Fruit fly (Drosophila melanogaster) whole organism, embryonic: ENCODE results near the gene GAPsec.

Source experiments
- CG10431 ChIP-seq: fragments of 200-800 bp; sonication (Bioruptor generic); optimal IDR thresholded peaks from 3 replicates; lab custom pipeline; 2018; ENCODE audit warnings: missing biosample characterization, mild to moderate bottlenecking, missing genetic modification characterization
- CG11085 ChIP-seq: fragments of 200-800 bp; sonication (Bioruptor generic); IDR thresholded peaks from 2 replicates; pipeline ENCODE4 v1.3.6; 2022; ENCODE audit warnings: missing biosample characterization, missing genetic modification characterization
- CG13424 ChIP-seq: fragments of 200-800 bp; sonication (Bioruptor generic); optimal IDR thresholded peaks from 2 replicates; lab custom pipeline; 2019; ENCODE audit warnings: missing biosample characterization, mild to moderate bottlenecking, missing genetic modification characterization, moderate library complexity
- CG13894 ChIP-seq: fragments of 200-800 bp; sonication (Bioruptor generic); optimal IDR thresholded peaks from 3 replicates; lab custom pipeline; 2018; ENCODE audit warnings: missing biosample characterization, mild to moderate bottlenecking, missing genetic modification characterization, moderate library complexity
- CG14441 ChIP-seq: fragments of 200-800 bp; sonication (Bioruptor generic); IDR thresholded peaks from 2 replicates; pipeline ENCODE4 v1.3.6; 2022; ENCODE audit warnings: missing biosample characterization, missing genetic modification characterization
- CG15479 ChIP-seq: fragments of 200-800 bp; sonication (Bioruptor generic); optimal IDR thresholded peaks from 3 replicates; lab custom pipeline; 2019; ENCODE audit warnings: missing biosample characterization, mild to moderate bottlenecking, missing genetic modification characterization, moderate library complexity
- CG1602 ChIP-seq: fragments of 200-800 bp; sonication (Bioruptor generic); optimal IDR thresholded peaks from 3 replicates; lab custom pipeline; 2016; ENCODE audit warnings: missing biosample characterization, missing genetic modification characterization
- CG16815 ChIP-seq: fragments of 200-800 bp; sonication (Bioruptor generic); optimal IDR thresholded peaks from 3 replicates; lab custom pipeline; 2017; ENCODE audit warnings: missing biosample characterization, mild to moderate bottlenecking, missing genetic modification characterization
- CG17568 ChIP-seq: fragments of 200-800 bp; sonication (Bioruptor generic); optimal IDR thresholded peaks from 2 replicates; lab custom pipeline; 2018; ENCODE audit warnings: missing biosample characterization, mild to moderate bottlenecking, missing genetic modification characterization, moderate library complexity
- CG17829 ChIP-seq: fragments of 200-800 bp; optimal IDR thresholded peaks from 2 replicates; lab custom pipeline; 2019; ENCODE audit warnings: missing biosample characterization, mild to moderate bottlenecking, missing genetic modification characterization, moderate library complexity
- CG32532 ChIP-seq: fragments of 200-800 bp; sonication (Bioruptor generic); IDR thresholded peaks from 2 replicates; pipeline ENCODE4 v1.3.6; 2022; ENCODE audit warnings: missing biosample characterization, missing genetic modification characterization
- CG32772 ChIP-seq: fragments of 200-800 bp; sonication (Bioruptor generic); IDR thresholded peaks from 2 replicates; pipeline ENCODE4 v1.3.6; 2022; ENCODE audit warnings: missing biosample characterization, missing genetic modification characterization
- CG3995 ChIP-seq: fragments of 200-800 bp; sonication (Bioruptor generic); optimal IDR thresholded peaks from 3 replicates; lab custom pipeline; 2016; ENCODE audit warnings: missing biosample characterization, missing genetic modification characterization
- CG4730 ChIP-seq: fragments of 200-800 bp; sonication (Bioruptor generic); IDR thresholded peaks from 2 replicates; pipeline ENCODE4 v1.3.6; 2022; ENCODE audit warnings: missing biosample characterization, missing genetic modification characterization
- CG6254 ChIP-seq: fragments of 200-800 bp; sonication (Bioruptor generic); optimal IDR thresholded peaks from 3 replicates; lab custom pipeline; 2017; ENCODE audit warnings: mild to moderate bottlenecking, missing biosample characterization, missing genetic modification reagents, missing genetic modification characterization
- CG6654 ChIP-seq: fragments of 200-800 bp; sonication (Bioruptor generic); optimal IDR thresholded peaks from 2 replicates; lab custom pipeline; 2017; ENCODE audit warnings: missing biosample characterization, mild to moderate bottlenecking, missing genetic modification characterization
- CG6791 ChIP-seq: fragments of 200-800 bp; sonication (Bioruptor generic); IDR thresholded peaks from 3 replicates; pipeline ENCODE4 v1.3.6; 2022; ENCODE audit warnings: missing biosample characterization, missing genetic modification characterization; ENCODE audit not compliant: partially characterized antibody
- CG7556 ChIP-seq: fragments of 200-800 bp; sonication (Bioruptor generic); optimal IDR thresholded peaks from 2 replicates; lab custom pipeline; 2017; ENCODE audit warnings: missing biosample characterization, mild to moderate bottlenecking, missing genetic modification characterization
- CG7963 ChIP-seq: fragments of 200-800 bp; sonication (Bioruptor generic); IDR thresholded peaks from 3 replicates; pipeline ENCODE4 v1.3.6; 2022; ENCODE audit warnings: missing biosample characterization, missing genetic modification characterization; ENCODE audit not compliant: partially characterized antibody
- CG8281 ChIP-seq: fragments of 200-800 bp; sonication (Bioruptor generic); optimal IDR thresholded peaks from 2 replicates; lab custom pipeline; 2018; ENCODE audit warnings: missing biosample characterization, mild to moderate bottlenecking, missing genetic modification characterization, moderate library complexity
- CG8765 ChIP-seq: fragments of 200-800 bp; sonication (Bioruptor generic); IDR thresholded peaks from 2 replicates; pipeline ENCODE4 v1.3.6; 2022; ENCODE audit warnings: missing biosample characterization, missing genetic modification characterization
- CG9932 ChIP-seq: fragments of 200-800 bp; sonication (Bioruptor generic); IDR thresholded peaks from 2 replicates; pipeline ENCODE4 v1.3.6; 2022; ENCODE audit warnings: missing biosample characterization, missing genetic modification characterization
- Fer3 ChIP-seq: fragments of 200-800 bp; sonication (Bioruptor generic); optimal IDR thresholded peaks from 2 replicates; lab custom pipeline; 2018; ENCODE audit warnings: missing biosample characterization, mild to moderate bottlenecking, missing genetic modification characterization, moderate library complexity
- Gsc ChIP-seq: fragments of 200-800 bp; sonication (Bioruptor generic); IDR thresholded peaks from 2 replicates; pipeline ENCODE4 v1.3.6; 2022; ENCODE audit warnings: missing biosample characterization, missing genetic modification characterization
- H15 ChIP-seq: fragments of 200-800 bp; sonication (Bioruptor generic); IDR thresholded peaks from 3 replicates; pipeline ENCODE4 v1.3.6; 2022; ENCODE audit warnings: missing biosample characterization, missing genetic modification characterization
- Hey ChIP-seq: fragments of 200-800 bp; sonication (Bioruptor generic); optimal IDR thresholded peaks from 3 replicates; lab custom pipeline; 2018; ENCODE audit warnings: missing biosample characterization, mild to moderate bottlenecking, missing genetic modification characterization
- Hr51 ChIP-seq, 2 experiments: fragments of 200-800 bp; sonication (Bioruptor generic); optimal IDR thresholded peaks; 2 replicates in 1 of 2; 3 replicates in 1 of 2; lab custom pipeline; 2016 to 2018; ENCODE audit warnings: missing biosample characterization in 2 of 2, missing genetic modification characterization in 2 of 2, mild to moderate bottlenecking in 1 of 2, moderate library complexity in 1 of 2
- Mad ChIP-seq: fragments of 200-800 bp; sonication (Bioruptor generic); optimal IDR thresholded peaks from 2 replicates; lab custom pipeline; 2016; ENCODE audit warnings: missing biosample characterization, missing genetic modification characterization
- TFAM ChIP-seq: fragments of 200-800 bp; sonication (Bioruptor generic); optimal IDR thresholded peaks from 2 replicates; lab custom pipeline; 2017; ENCODE audit warnings: missing biosample characterization, missing genetic modification characterization, inconsistent platforms
- abd-A ChIP-seq: fragments of 200-800 bp; sonication (Bioruptor generic); optimal IDR thresholded peaks from 3 replicates; lab custom pipeline; 2019; ENCODE audit warnings: missing biosample characterization, mild to moderate bottlenecking, missing genetic modification characterization, moderate library complexity
- bab2 ChIP-seq: fragments of 200-800 bp; sonication (Bioruptor generic); optimal IDR thresholded peaks from 2 replicates; lab custom pipeline; 2016; ENCODE audit warnings: missing biosample characterization, missing genetic modification characterization
- bigmax ChIP-seq: fragments of 200-800 bp; sonication (Bioruptor generic); optimal IDR thresholded peaks from 2 replicates; lab custom pipeline; 2018; ENCODE audit warnings: missing biosample characterization, mild to moderate bottlenecking, missing genetic modification characterization
- btn ChIP-seq: fragments of 200-800 bp; sonication (Bioruptor generic); optimal IDR thresholded peaks from 2 replicates; lab custom pipeline; 2016; ENCODE audit warnings: missing biosample characterization, missing genetic modification characterization
- cas ChIP-seq: fragments of 200-800 bp; sonication (Bioruptor generic); IDR thresholded peaks from 2 replicates; pipeline ENCODE4 v1.3.6; 2022; ENCODE audit warnings: missing biosample characterization, missing genetic modification characterization
- chif ChIP-seq, 2 experiments: fragments of 200-800 bp; sonication (Bioruptor generic); optimal IDR thresholded peaks; 3 replicates each; lab custom pipeline; 2016; ENCODE audit warnings: missing biosample characterization in 2 of 2, missing genetic modification characterization in 2 of 2
- dm ChIP-seq: fragments of 200-800 bp; sonication (Bioruptor generic); optimal IDR thresholded peaks from 3 replicates; lab custom pipeline; 2016; ENCODE audit warnings: missing biosample characterization, missing genetic modification characterization
- dpn ChIP-seq, 2 experiments: fragments of 200-800 bp; sonication (Bioruptor generic); optimal IDR thresholded peaks; 3 replicates each; lab custom pipeline; 2016; ENCODE audit warnings: missing biosample characterization in 2 of 2, missing genetic modification characterization in 2 of 2
- en ChIP-seq: fragments of 200-800 bp; sonication (Bioruptor generic); optimal IDR thresholded peaks from 2 replicates; lab custom pipeline; 2016; ENCODE audit warnings: missing biosample characterization, missing genetic modification characterization
- fd96Cb ChIP-seq: fragments of 200-800 bp; sonication (Bioruptor generic); optimal IDR thresholded peaks from 2 replicates; lab custom pipeline; 2018; ENCODE audit warnings: missing biosample characterization, mild to moderate bottlenecking, missing genetic modification characterization, moderate library complexity
- gcm ChIP-seq: fragments of 200-800 bp; sonication (Bioruptor generic); optimal IDR thresholded peaks from 2 replicates; lab custom pipeline; 2019; ENCODE audit warnings: missing biosample characterization, mild to moderate bottlenecking, missing genetic modification characterization, moderate library complexity
- gcm2 ChIP-seq: fragments of 200-800 bp; sonication (Bioruptor generic); optimal IDR thresholded peaks from 2 replicates; lab custom pipeline; 2016; ENCODE audit warnings: missing biosample characterization, missing genetic modification characterization
- gro ChIP-seq: fragments of 200-800 bp; sonication (Bioruptor generic); optimal IDR thresholded peaks from 2 replicates; lab custom pipeline; 2016; ENCODE audit warnings: missing biosample characterization, missing genetic modification characterization
- gsb-n ChIP-seq: fragments of 200-800 bp; sonication (Bioruptor generic); optimal IDR thresholded peaks from 3 replicates; lab custom pipeline; 2018; ENCODE audit warnings: missing biosample characterization, mild to moderate bottlenecking, missing genetic modification characterization
- lilli ChIP-seq: fragments of 200-800 bp; sonication (Bioruptor generic); optimal IDR thresholded peaks from 3 replicates; lab custom pipeline; 2016; ENCODE audit warnings: missing biosample characterization, missing genetic modification characterization
- mirr ChIP-seq: fragments of 200-800 bp; sonication (Bioruptor generic); optimal IDR thresholded peaks from 3 replicates; lab custom pipeline; 2018; ENCODE audit warnings: missing biosample characterization, mild to moderate bottlenecking, missing genetic modification characterization
- pnt ChIP-seq: fragments of 200-800 bp; sonication (Bioruptor generic); optimal IDR thresholded peaks from 3 replicates; lab custom pipeline; 2016; ENCODE audit warnings: missing biosample characterization, missing genetic modification characterization
- prd ChIP-seq, 3 experiments: fragments of >200 bp in 2 of 3; fragments of 200-800 bp in 1 of 3; sonication (Bioruptor generic) in 1 of 3; optimal IDR thresholded peaks in 2 of 3; IDR thresholded peaks in 1 of 3; 2 replicates in 2 of 3; 3 replicates in 1 of 3; pipeline versions ENCODE4 v1.3.6 to Lab custom; 2017 to 2022; ENCODE audit warnings: missing biosample characterization in 1 of 3, missing genetic modification characterization in 1 of 3
- pros ChIP-seq: fragments of 200-800 bp; sonication (Bioruptor generic); optimal IDR thresholded peaks from 3 replicates; lab custom pipeline; 2019; ENCODE audit warnings: missing biosample characterization, mild to moderate bottlenecking, missing genetic modification characterization, moderate library complexity
- scrt ChIP-seq: fragments of 200-800 bp; sonication (Bioruptor generic); optimal IDR thresholded peaks from 2 replicates; lab custom pipeline; 2018; ENCODE audit warnings: missing biosample characterization, mild to moderate bottlenecking, missing genetic modification characterization, moderate library complexity
- sens ChIP-seq: fragments of 200-800 bp; sonication (Bioruptor generic); peaks from one replicate; lab custom pipeline; 2016; ENCODE audit warnings: missing biosample characterization, missing genetic modification characterization
- toy ChIP-seq: fragments of 200-800 bp; sonication (Bioruptor generic); IDR thresholded peaks from 2 replicates; pipeline ENCODE4 v1.3.6; 2022; ENCODE audit warnings: missing biosample characterization, missing genetic modification characterization

The GAPsec gene

dm6 chr3L:8628964-8629363, 5.3 kb upstream of the GAPsec start (continued):
- TF ChIP-seq CG3995 (no peak), CG13894 (tag; lab: Kevin White, UChicago) (no peak), CG8281 (tag; lab: Kevin White, UChicago) (peak; percentile 36), CG7556 (GFP tag; lab: Kevin White, UChicago) (peak; percentile 38), CG16815 (GFP tag; lab: Kevin White, UChicago) (no peak), CG6654 (no peak), CG17829 (peak; percentile 87), cas (GFP tag; lab: Robert Waterston, UW) (0 out of 2 replicates have a peak, but pooled peaks have one; percentile 11), prd (optimal IDR thresholded peaks at IDR 0.05; lab: Kevin White, UChicago) (no peak), prd (GFP tag; IDR thresholded peaks at IDR 0.05; lab: Robert Waterston, UW) (peak; percentile 88), dm (no peak), CG4730 (GFP tag; lab: Robert Waterston, UW) (peak; percentile 78), bigmax (GFP tag; lab: Kevin White, UChicago) (no peak), btn (GFP tag; lab: Kevin White, UChicago) (no peak), Fer3 (tag; lab: Kevin White, UChicago) (peak; percentile 69), mirr (GFP tag; lab: Kevin White, UChicago) (no peak), H15 (GFP tag; lab: Robert Waterston, UW) (peak; percentile 68; the same call in 1 of the 3 replicates), pnt (GFP tag; lab: Kevin White, UChicago) (no peak), CG13424 (tag; lab: Kevin White, UChicago) (peak; percentile 77), Hey (tag; lab: Kevin White, UChicago) (no peak), gcm2 (no peak), CG10431 (GFP tag; lab: Kevin White, UChicago) (no peak), CG7963 (GFP tag; lab: Robert Waterston, UW) (no peak), CG9932 (GFP tag; lab: Robert Waterston, UW) (peak; percentile 46), Hr51 (GFP tag; optimal IDR thresholded peaks at IDR 0.05; lab: Kevin White, UChicago) (no peak), sens (GFP tag; lab: Kevin White, UChicago) (peak; percentile 88), pros (GFP tag; lab: Kevin White, UChicago) (no peak), CG14441 (GFP tag; lab: Robert Waterston, UW) (peak; percentile 77), TFAM (GFP tag; lab: Kevin White, UChicago) (no peak), toy (peak; percentile 60; the same call in 1 of the 2 replicates), CG8765 (GFP tag; lab: Robert Waterston, UW) (no peak), dpn (GFP tag; optimal IDR thresholded peaks at IDR 0.05; lab: Kevin White, UChicago) (peak in 1 of 2 experiments; percentile 48), scrt (GFP tag; lab: Kevin White, UChicago) (no peak), gcm (GFP tag; lab: Kevin White, UChicago) (peak; percentile 37), CG32772 (GFP tag; lab: Robert Waterston, UW) (peak; percentile 76), CG6254 (no peak), CG32532 (GFP tag; lab: Robert Waterston, UW) (peak; percentile 78), lilli (GFP tag; lab: Kevin White, UChicago) (no peak), gro (GFP tag; lab: Kevin White, UChicago) (no peak), en (GFP tag; lab: Kevin White, UChicago) (no peak), CG6791 (GFP tag; lab: Robert Waterston, UW) (no peak), bab2 (no peak), Mad (GFP tag; lab: Kevin White, UChicago) (no peak), abd-A (peak; percentile 59), CG15479 (GFP tag; lab: Kevin White, UChicago) (no peak), CG1602 (no peak), Gsc (GFP tag; lab: Robert Waterston, UW) (no peak), CG17568 (no peak), chif (GFP tag; optimal IDR thresholded peaks at IDR 0.05; lab: Kevin White, UChicago) (no peak), gsb-n (peak; percentile 51), fd96Cb (peak; percentile 64), CG11085 (peak; percentile 57; the same call in 1 of the 2 replicates)
